Worm (Caenorhabditis elegans): ENCODE data around the gene Y39A1A.31.

DNA sequence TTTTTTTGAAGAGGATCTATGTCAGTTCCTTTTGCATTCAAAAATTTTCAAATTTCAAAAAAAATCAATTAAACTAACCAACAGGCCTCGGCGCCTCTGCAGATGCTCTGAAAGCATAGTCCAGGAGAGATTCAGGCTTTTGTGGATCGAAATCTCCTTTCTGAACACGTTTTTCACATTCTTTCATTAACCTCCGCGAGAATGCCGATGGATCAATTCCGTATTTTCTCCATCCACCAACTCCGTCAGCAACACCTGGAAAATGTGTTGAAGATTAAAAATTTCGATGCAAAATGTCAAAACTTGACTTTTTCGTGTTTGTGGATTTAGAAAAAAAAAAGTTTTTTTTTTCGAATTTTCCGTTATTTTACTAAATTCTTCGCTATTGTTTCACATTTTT is 25.6 kb upstream of the Y39A1A.31 start:
- TF ChIP-seq W03F9.2 (tag; optimal IDR thresholded peaks at IDR 0.05) (no peak), him-1 (tag; optimal IDR thresholded peaks at IDR 0.05) (no peak), dao-5 (tag; optimal IDR thresholded peaks at IDR 0.05) (no peak)
